Worm (Caenorhabditis elegans) whole organism, young adult: Measurements from ENCODE around the gene sid-5.

Source experiments
- C17E4.6 ChIP-seq: fragments of 200-800 bp; sonication (Bioruptor generic); IDR thresholded peaks from 2 replicates; pipeline ENCODE4 v1.3.6; 2022; ENCODE audit warnings: missing genetic modification reagents, missing genetic modification characterization, missing compliant biosample characterization
- D2030.7 ChIP-seq: fragments of 200-800 bp; sonication (Bioruptor generic); IDR thresholded peaks from 2 replicates; pipeline ENCODE4 v1.3.6; 2022; ENCODE audit warnings: missing genetic modification reagents, missing genetic modification characterization, missing compliant biosample characterization
- K12H6.12 ChIP-seq: fragments of 200-800 bp; sonication (Bioruptor generic); optimal IDR thresholded peaks from 2 replicates; lab custom pipeline; 2018; ENCODE audit warnings: mild to moderate bottlenecking, missing genetic modification characterization, missing compliant biosample characterization
- Y53G8AR.9 ChIP-seq: fragments of 200-800 bp; sonication (Bioruptor generic); conservative IDR thresholded peaks from 2 replicates; pipeline ENCODE4 v1.3.6; 2022; ENCODE audit warnings: missing genetic modification reagents, missing genetic modification characterization, missing compliant biosample characterization
- Y56A3A.18 ChIP-seq: fragments of 200-800 bp; sonication (Bioruptor generic); IDR thresholded peaks from 2 replicates; pipeline ENCODE4 v1.3.6; 2022; ENCODE audit warnings: missing genetic modification reagents, missing genetic modification characterization, missing compliant biosample characterization
- ama-1 ChIP-seq, 3 experiments: fragments of 150-350 bp in 1 of 3; sonication (generic microtip) in 2 of 3; optimal IDR thresholded peaks; 2 replicates each; lab custom pipeline; 2014 to 2018; ENCODE audit warnings: missing biosample characterization in 2 of 3, missing genetic modification characterization in 2 of 3, missing genetic modification reagents in 2 of 3
- aptf-3 ChIP-seq: fragments of 200-800 bp; sonication (Bioruptor generic); IDR thresholded peaks from 2 replicates; pipeline ENCODE4 v1.3.6; 2022; ENCODE audit warnings: missing genetic modification characterization, missing compliant biosample characterization
- atf-7 ChIP-seq: sonication (generic microtip); optimal IDR thresholded peaks from 2 replicates; lab custom pipeline; 2017; ENCODE audit warnings: mild to moderate bottlenecking, missing genetic modification characterization, missing compliant biosample characterization
- cebp-1 ChIP-seq, 2 experiments: fragments of 200-800 bp in 1 of 2; sonication (Bioruptor generic) in 1 of 2; sonication (generic microtip) in 1 of 2; IDR thresholded peaks in 1 of 2; optimal IDR thresholded peaks in 1 of 2; 2 replicates each; pipeline versions ENCODE4 v1.3.6 to Lab custom; 2017 to 2022; ENCODE audit warnings: missing compliant biosample characterization in 2 of 2, missing genetic modification characterization in 2 of 2, mild to moderate bottlenecking in 1 of 2, missing genetic modification reagents in 1 of 2, moderate library complexity in 1 of 2
- ceh-58 ChIP-seq: fragments of 200-800 bp; sonication (Bioruptor generic); IDR thresholded peaks from 2 replicates; pipeline ENCODE4 v1.3.6; 2022; ENCODE audit warnings: missing genetic modification characterization, missing compliant biosample characterization
- dpff-1 ChIP-seq: sonication (generic microtip); optimal IDR thresholded peaks from 2 replicates; lab custom pipeline; 2017; ENCODE audit warnings: mild to moderate bottlenecking, missing genetic modification characterization, missing compliant biosample characterization
- egl-18 ChIP-seq: fragments of 200-800 bp; sonication (Bioruptor generic); IDR thresholded peaks from 2 replicates; pipeline ENCODE4 v1.3.6; 2022; ENCODE audit warnings: missing genetic modification reagents, missing genetic modification characterization, missing compliant biosample characterization
- ekl-4 ChIP-seq: fragments of 200-800 bp; sonication (Bioruptor generic); IDR thresholded peaks from 2 replicates; pipeline ENCODE4 v1.3.6; 2022; ENCODE audit warnings: missing genetic modification reagents, missing genetic modification characterization, missing compliant biosample characterization
- ets-4 ChIP-seq: fragments of 200-800 bp; sonication (Bioruptor generic); optimal IDR thresholded peaks from 2 replicates; lab custom pipeline; 2018; ENCODE audit warnings: mild to moderate bottlenecking, missing genetic modification characterization, missing compliant biosample characterization
- fkh-3 ChIP-seq: sonication (generic microtip); optimal IDR thresholded peaks from 2 replicates; lab custom pipeline; 2016; ENCODE audit warnings: mild to moderate bottlenecking, missing genetic modification characterization, missing compliant biosample characterization
- hlh-12 ChIP-seq: sonication (generic microtip); optimal IDR thresholded peaks from 2 replicates; lab custom pipeline; 2016; ENCODE audit warnings: missing genetic modification characterization, missing compliant biosample characterization
- hmg-1.2 ChIP-seq: fragments of 200-800 bp; sonication (Bioruptor generic); IDR thresholded peaks from 2 replicates; pipeline ENCODE4 v1.3.6; 2022; ENCODE audit warnings: missing genetic modification reagents, missing genetic modification characterization, missing compliant biosample characterization
- hmg-20 ChIP-seq: fragments of 200-800 bp; sonication (Bioruptor generic); IDR thresholded peaks from 2 replicates; pipeline ENCODE4 v1.3.6; 2022; ENCODE audit warnings: missing genetic modification reagents, missing genetic modification characterization, missing compliant biosample characterization
- hrde-1 ChIP-seq: sonication (generic microtip); optimal IDR thresholded peaks from 2 replicates; lab custom pipeline; 2016; ENCODE audit warnings: missing genetic modification characterization, mild to moderate bottlenecking, missing compliant biosample characterization, moderate library complexity, missing genotype, missing genetic modification reagents, borderline replicate concordance
- hsf-1 ChIP-seq: fragments of 200-800 bp; sonication (Bioruptor generic); IDR thresholded peaks from 2 replicates; pipeline ENCODE4 v1.3.6; 2022; ENCODE audit warnings: missing genetic modification reagents, missing genetic modification characterization, missing compliant biosample characterization
- let-607 ChIP-seq, 2 experiments: fragments of 200-800 bp in 1 of 2; sonication (Bioruptor generic) in 1 of 2; sonication (generic microtip) in 1 of 2; optimal IDR thresholded peaks; 2 replicates each; lab custom pipeline; 2016 to 2018; ENCODE audit warnings: mild to moderate bottlenecking in 2 of 2, missing compliant biosample characterization in 2 of 2, missing genetic modification characterization in 2 of 2, moderate library complexity in 2 of 2, missing genotype in 1 of 2
- lir-1 ChIP-seq: fragments of 200-800 bp; sonication (Bioruptor generic); conservative IDR thresholded peaks from 2 replicates; pipeline ENCODE4 v1.3.6; 2022; ENCODE audit warnings: missing genetic modification reagents, missing genetic modification characterization, missing compliant biosample characterization
- madf-3 ChIP-seq: fragments of 200-800 bp; sonication (Bioruptor generic); IDR thresholded peaks from 2 replicates; pipeline ENCODE4 v1.3.6; 2022; ENCODE audit warnings: missing genetic modification reagents, missing genetic modification characterization, missing compliant biosample characterization
- madf-8 ChIP-seq: fragments of 200-800 bp; sonication (Bioruptor generic); conservative IDR thresholded peaks from 2 replicates; pipeline ENCODE4 v1.3.6; 2022; ENCODE audit warnings: missing genetic modification reagents, missing genetic modification characterization, missing compliant biosample characterization
- mcd-1 ChIP-seq: fragments of 200-800 bp; sonication (Bioruptor generic); IDR thresholded peaks from 2 replicates; pipeline ENCODE4 v1.3.6; 2022; ENCODE audit warnings: missing genetic modification reagents, missing genetic modification characterization, missing compliant biosample characterization
- nfya-2 ChIP-seq: fragments of 200-800 bp; sonication (Bioruptor generic); IDR thresholded peaks from 2 replicates; pipeline ENCODE4 v1.3.6; 2022; ENCODE audit warnings: missing genetic modification reagents, missing genetic modification characterization, missing compliant biosample characterization
- nhr-179 ChIP-seq: sonication (generic microtip); optimal IDR thresholded peaks from 2 replicates; lab custom pipeline; 2016; ENCODE audit warnings: mild to moderate bottlenecking, missing genetic modification characterization, missing compliant biosample characterization
- nhr-80 ChIP-seq: sonication (generic microtip); optimal IDR thresholded peaks from 2 replicates; lab custom pipeline; 2016; ENCODE audit warnings: missing genetic modification characterization, missing compliant biosample characterization
- pha-4 ChIP-seq: fragments of 150-350 bp; sonication (generic microtip); optimal IDR thresholded peaks from 2 replicates; lab custom pipeline; 2014; ENCODE audit warnings: missing biosample characterization, missing genetic modification reagents, missing genetic modification characterization
- rcor-1 ChIP-seq: fragments of 200-800 bp; sonication (Bioruptor generic); IDR thresholded peaks from 2 replicates; pipeline ENCODE4 v1.3.6; 2022; ENCODE audit warnings: missing genetic modification reagents, missing genetic modification characterization, missing compliant biosample characterization
- rec-8 ChIP-seq, 2 experiments: sonication (generic microtip); optimal IDR thresholded peaks; 2 replicates each; lab custom pipeline; 2016; ENCODE audit warnings: mild to moderate bottlenecking in 2 of 2, missing genetic modification characterization in 2 of 2, missing genetic modification reagents in 2 of 2, missing genotype in 2 of 2, missing biosample characterization in 1 of 2, missing compliant biosample characterization in 1 of 2, moderate library complexity in 1 of 2
- sdz-38 ChIP-seq: sonication (generic microtip); optimal IDR thresholded peaks from 2 replicates; lab custom pipeline; 2016; ENCODE audit warnings: missing genotype, missing genetic modification characterization, missing compliant biosample characterization
- snpc-1.3 ChIP-seq: sonication (generic microtip); optimal IDR thresholded peaks from 2 replicates; lab custom pipeline; 2017; ENCODE audit warnings: missing genetic modification characterization, mild to moderate bottlenecking, missing compliant biosample characterization, antibody characterized with exemption, moderate library complexity, missing genotype, missing genetic modification reagents; ENCODE audit not compliant: insufficient read depth
- somi-1 ChIP-seq: fragments of 200-800 bp; sonication (Bioruptor generic); optimal IDR thresholded peaks from 2 replicates; lab custom pipeline; 2018; ENCODE audit warnings: mild to moderate bottlenecking, missing genetic modification characterization, missing compliant biosample characterization
- tlf-1 ChIP-seq: fragments of 200-800 bp; sonication (Bioruptor generic); optimal IDR thresholded peaks from 2 replicates; lab custom pipeline; 2018; ENCODE audit warnings: mild to moderate bottlenecking, missing genetic modification characterization, missing compliant biosample characterization
- unc-62 ChIP-seq: fragments of 150-350 bp; optimal IDR thresholded peaks from 2 replicates; lab custom pipeline; 2014; ENCODE audit warnings: missing biosample characterization, missing genetic modification reagents, missing genetic modification characterization
- zfh-2 ChIP-seq: fragments of 200-800 bp; sonication (Bioruptor generic); conservative IDR thresholded peaks from 2 replicates; pipeline ENCODE4 v1.3.6; 2022; ENCODE audit warnings: missing genetic modification reagents, missing genetic modification characterization, missing compliant biosample characterization
- ztf-22 ChIP-seq: fragments of 200-800 bp; sonication (Bioruptor generic); optimal IDR thresholded peaks from 2 replicates; lab custom pipeline; 2018; ENCODE audit warnings: mild to moderate bottlenecking, missing genetic modification characterization, moderate library complexity, missing compliant biosample characterization
- ztf-25 ChIP-seq: fragments of 200-800 bp; sonication (Bioruptor generic); IDR thresholded peaks from 2 replicates; pipeline ENCODE4 v1.3.6; 2022; ENCODE audit warnings: missing genetic modification reagents, missing genetic modification characterization, missing compliant biosample characterization

The sid-5 gene

ce11 chrX:6902958-6903357 is 1.6 kb upstream of the sid-5 start (continued):
- TF ChIP-seq snpc-1.3 (tag; lab: Kevin White, UChicago) = peak; percentile 44
- peak; percentile 43 for TF ChIP-seq K12H6.12
- TF ChIP-seq, all 124 proteins: peak for 65

- no peak for TF ChIP-seq cebp-1 (GFP tag; IDR thresholded peaks at IDR 0.05; lab: Robert Waterston, UW)
- TF ChIP-seq cebp-1 (tag; optimal IDR thresholded peaks at IDR 0.05; lab: Kevin White, UChicago) = peak; percentile 41
- TF ChIP-seq pha-4 (tag; lab: Kevin White, UChicago) = peak; percentile 22
- TF ChIP-seq lir-1 = 0 out of 2 replicates have a peak, but pooled peaks have one; percentile 14
- no peak for TF ChIP-seq K12H6.12
- TF ChIP-seq tlf-1 (GFP tag; lab: Kevin White, UChicago) = no peak
- TF ChIP-seq atf-7 = peak; percentile 46
- TF ChIP-seq ets-4 (GFP tag; lab: Kevin White, UChicago) = peak; percentile 13
- TF ChIP-seq unc-62 (GFP tag; lab: Kevin White, UChicago) = peak; percentile 24
- TF ChIP-seq nhr-80 = peak; percentile 83
- peak; percentile 37 for TF ChIP-seq ztf-22
- TF ChIP-seq, all 124 proteins: peak for 8
These were observed 1.1 kb downstream of the sid-5 start for ce11 chrX:6905581-6905980.

ce11 chrX:6913989-6914388 is 9.5 kb downstream of the sid-5 start, which contains the start of gene nhx-4:
Gene nhx-4, plus strand, starts transcription at chrX:6914289.
- no peak for TF ChIP-seq nhr-179
- TF ChIP-seq ekl-4 (GFP tag; lab: Robert Waterston, UW) = no peak
- TF ChIP-seq madf-8 (GFP tag; lab: Robert Waterston, UW) = no peak

- TF ChIP-seq dpff-1 (tag; lab: Kevin White, UChicago) (no peak), let-607 (tag; optimal IDR thresholded peaks at IDR 0.05; lab: Kevin White, UChicago) (no peak), egl-18 (GFP tag; lab: Robert Waterston, UW) (no peak), ztf-25 (GFP tag; lab: Robert Waterston, UW) (no peak), rec-8 (tag; optimal IDR thresholded peaks at IDR 0.05; lab: Kevin White, UChicago) (no peak), nfya-2 (no peak), madf-3 (no peak), ceh-58 (GFP tag; lab: Robert Waterston, UW) (no peak), mcd-1 (GFP tag; lab: Robert Waterston, UW) (no peak), Y53G8AR.9 (GFP tag; lab: Robert Waterston, UW) (no peak)
- TF ChIP-seq, all 124 proteins: peak for 0
These were observed 10.8 kb downstream of the sid-5 start for ce11 chrX:6915279-6915678.

ce11 chrX:6916150-6916549 is 11.6 kb downstream of the sid-5 start:
- TF ChIP-seq sdz-38 (tag; lab: Kevin White, UChicago) = no peak
- TF ChIP-seq rcor-1 (GFP tag; lab: Robert Waterston, UW) = no peak
- TF ChIP-seq hmg-20 (GFP tag; lab: Robert Waterston, UW) = no peak
- no peak for TF ChIP-seq tlf-1 (GFP tag; lab: Kevin White, UChicago)
- no peak for TF ChIP-seq hmg-1.2 (GFP tag; lab: Robert Waterston, UW)
- TF ChIP-seq Y56A3A.18 (GFP tag; lab: Robert Waterston, UW) = no peak
- no peak for TF ChIP-seq ama-1 (optimal IDR thresholded peaks at IDR 0.05; lab: Kevin White, UChicago)
- no peak for TF ChIP-seq ama-1 (GFP tag; optimal IDR thresholded peaks at IDR 0.05; lab: Kevin White, UChicago)
- TF ChIP-seq hrde-1 (tag; lab: Kevin White, UChicago) = no peak
- TF ChIP-seq hlh-12 (tag; lab: Kevin White, UChicago) = no peak
- TF ChIP-seq C17E4.6 = no peak
- TF ChIP-seq somi-1 (GFP tag; lab: Kevin White, UChicago) = no peak
- TF ChIP-seq hsf-1 (GFP tag; lab: Robert Waterston, UW) = no peak
- no peak for TF ChIP-seq fkh-3 (tag; lab: Kevin White, UChicago)
- TF ChIP-seq D2030.7 (GFP tag; lab: Robert Waterston, UW) = no peak
- no peak for TF ChIP-seq aptf-3 (GFP tag; lab: Robert Waterston, UW)
- TF ChIP-seq zfh-2 (GFP tag; lab: Robert Waterston, UW) = no peak
